Worm (Caenorhabditis elegans) whole organism, early embryonic: ENCODE data around the gene col-101.

Experiments
- F13C5.2 ChIP-seq: sonication (generic microtip); optimal IDR thresholded peaks from 2 replicates; lab custom pipeline; 2017; ENCODE audit warnings: mild to moderate bottlenecking, missing genetic modification characterization, inconsistent platforms, missing compliant biosample characterization
- ama-1 ChIP-seq: fragments of 150-350 bp; optimal IDR thresholded peaks from 2 replicates; lab custom pipeline; 2014
- flt-1 ChIP-seq: fragments of 200-800 bp; sonication (Bioruptor generic); IDR thresholded peaks from 2 replicates; pipeline ENCODE4 v1.3.6; 2022; ENCODE audit warnings: missing genetic modification characterization, missing compliant biosample characterization
- hmbx-1 ChIP-seq: sonication (generic microtip); optimal IDR thresholded peaks from 2 replicates; lab custom pipeline; 2016; ENCODE audit warnings: mild to moderate bottlenecking, missing genetic modification characterization, missing compliant biosample characterization
- hmg-4 ChIP-seq: fragments of 200-800 bp; sonication (Bioruptor generic); optimal IDR thresholded peaks from 2 replicates; lab custom pipeline; 2018; ENCODE audit warnings: mild to moderate bottlenecking, missing genetic modification characterization, missing compliant biosample characterization
- hnd-1 ChIP-seq: sonication (generic microtip); optimal IDR thresholded peaks from 2 replicates; lab custom pipeline; 2016; ENCODE audit warnings: missing genetic modification characterization, missing compliant biosample characterization
- pes-1 ChIP-seq: fragments of 200-800 bp; sonication (Bioruptor generic); IDR thresholded peaks from 2 replicates; pipeline ENCODE4 v1.3.6; 2022; ENCODE audit warnings: missing genetic modification reagents, missing genetic modification characterization, missing compliant biosample characterization
- scrt-1 ChIP-seq: fragments of 200-800 bp; sonication (Bioruptor generic); IDR thresholded peaks from 2 replicates; pipeline ENCODE4 v1.3.6; 2022; ENCODE audit warnings: missing genetic modification characterization, missing compliant biosample characterization
- sea-1 ChIP-seq: fragments of 200-800 bp; sonication (Bioruptor generic); conservative IDR thresholded peaks from 2 replicates; pipeline ENCODE4 v1.3.6; 2022; ENCODE audit warnings: missing genetic modification characterization, missing compliant biosample characterization

DNA sequence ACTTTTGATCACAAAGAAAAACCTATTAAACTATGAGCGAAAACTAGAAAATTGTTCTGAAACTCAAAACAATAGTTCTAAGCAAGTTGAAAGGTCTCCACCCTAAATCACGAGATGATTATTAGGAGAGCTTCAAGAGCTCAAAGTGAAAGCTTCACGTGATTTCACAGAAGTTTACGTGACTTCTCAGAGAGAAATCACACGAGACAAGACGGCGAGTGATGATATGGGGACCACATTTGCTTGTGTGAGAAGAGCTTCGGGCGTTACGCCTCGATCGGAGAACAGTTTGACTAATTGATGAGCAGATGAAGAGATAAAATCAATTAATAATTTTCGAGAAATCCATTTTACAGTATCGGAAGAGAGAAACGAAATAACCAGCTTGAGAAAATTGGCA, 38.2 kb upstream of the col-101 start:
- TF ChIP-seq pes-1 (no peak), sea-1 (GFP tag; lab: Robert Waterston, UW) (no peak), hmg-4 (GFP tag; lab: Kevin White, UChicago) (no peak), flt-1 (GFP tag; lab: Robert Waterston, UW) (no peak), F13C5.2 (tag; lab: Kevin White, UChicago) (no peak), ama-1 (lab: Kevin White, UChicago) (no peak), hmbx-1 (tag; lab: Kevin White, UChicago) (no peak), hnd-1 (tag; lab: Kevin White, UChicago) (no peak), scrt-1 (GFP tag; lab: Robert Waterston, UW) (no peak)
